Fruit fly (Drosophila melanogaster) whole organism: ENCODE measurements around the gene CG17364.

Source experiments
- CG8478 ChIP-seq: fragments of >200 bp; optimal IDR thresholded peaks from 2 replicates; lab custom pipeline; 2018; ENCODE audit warnings: inconsistent platforms
- EcR ChIP-seq, 2 experiments: fragments of >200 bp; optimal IDR thresholded peaks; 2 replicates each; lab custom pipeline; 2017; ENCODE audit warnings: missing biosample characterization in 2 of 2, missing genetic modification characterization in 2 of 2, missing genetic modification reagents in 2 of 2
- pan ChIP-seq: fragments of >200 bp; optimal IDR thresholded peaks from 2 replicates; lab custom pipeline; 2017
- psq ChIP-seq: fragments of >200 bp; optimal IDR thresholded peaks from 2 replicates; lab custom pipeline; 2017

- TF ChIP-seq psq = no peak
- TF ChIP-seq CG8478 (lab: Kevin White, UChicago) = no peak
- TF ChIP-seq pan (lab: Kevin White, UChicago) = no peak
- no peak for TF ChIP-seq EcR (GFP tag; optimal IDR thresholded peaks at IDR 0.05; lab: Kevin White, UChicago)
These were observed 58.3 kb downstream of the CG17364 start for dm6 chr3L:13934902-13935301.
